Worm (Caenorhabditis elegans) whole organism, early embryonic: ENCODE measurements around the gene K10D2.5.

Experiments
- B0310.2 ChIP-seq: sonication (generic microtip); optimal IDR thresholded peaks from 2 replicates; lab custom pipeline; 2016; ENCODE audit warnings: mild to moderate bottlenecking, missing genetic modification characterization, missing compliant biosample characterization
- ceh-36 ChIP-seq: sonication (generic microtip); optimal IDR thresholded peaks from 2 replicates; lab custom pipeline; 2016; ENCODE audit warnings: missing genetic modification characterization, inconsistent platforms, missing compliant biosample characterization
- hmg-4 ChIP-seq: fragments of 200-800 bp; sonication (Bioruptor generic); optimal IDR thresholded peaks from 2 replicates; lab custom pipeline; 2018; ENCODE audit warnings: mild to moderate bottlenecking, missing genetic modification characterization, missing compliant biosample characterization
- scrt-1 ChIP-seq: fragments of 200-800 bp; sonication (Bioruptor generic); IDR thresholded peaks from 2 replicates; pipeline ENCODE4 v1.3.6; 2022; ENCODE audit warnings: missing genetic modification characterization, missing compliant biosample characterization

DNA sequence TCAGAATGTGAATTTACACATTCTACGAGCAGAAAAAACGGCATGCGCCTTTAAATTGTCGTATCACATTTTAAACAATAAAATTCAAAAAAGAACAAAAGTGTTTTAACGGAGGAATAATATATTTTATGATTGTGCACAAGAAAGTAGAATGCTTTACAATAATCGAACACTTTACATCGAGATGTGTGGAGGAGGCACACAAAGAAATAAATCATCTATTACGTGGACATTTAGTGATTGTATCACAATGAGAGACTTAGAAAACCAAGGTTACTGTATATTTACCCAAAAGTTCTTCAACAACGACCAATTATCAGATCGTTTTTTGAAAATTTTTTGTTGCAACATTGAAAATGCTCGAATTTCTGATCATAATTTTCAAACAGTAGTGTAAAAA, 37.7 kb downstream of the K10D2.5 start:
- TF ChIP-seq ceh-36 (tag; lab: Kevin White, UChicago) (no peak), hmg-4 (GFP tag; lab: Kevin White, UChicago) (no peak), scrt-1 (GFP tag; lab: Robert Waterston, UW) (no peak), B0310.2 (no peak)
